Worm (Caenorhabditis elegans) whole organism, late embryonic: ENCODE data around the gene srsx-8.

Source experiments
- F13H6.1 ChIP-seq: sonication (generic microtip); optimal IDR thresholded peaks from 2 replicates; lab custom pipeline; 2016; ENCODE audit warnings: missing genetic modification characterization, missing compliant biosample characterization
- K02D7.2 ChIP-seq: sonication (generic microtip); optimal IDR thresholded peaks from 2 replicates; lab custom pipeline; 2017; ENCODE audit warnings: mild to moderate bottlenecking, missing genetic modification characterization, missing compliant biosample characterization
- ama-1 ChIP-seq: fragments of 150-350 bp; optimal IDR thresholded peaks from 2 replicates; lab custom pipeline; 2014
- ceh-14 ChIP-seq: sonication (generic microtip); optimal IDR thresholded peaks from 2 replicates; lab custom pipeline; 2016; ENCODE audit warnings: missing genotype, missing genetic modification characterization, missing compliant biosample characterization
- ceh-18 ChIP-seq: sonication (generic microtip); optimal IDR thresholded peaks from 2 replicates; lab custom pipeline; 2016; ENCODE audit warnings: missing genetic modification characterization, missing compliant biosample characterization
- ceh-19 ChIP-seq: fragments of 200-800 bp; sonication (Bioruptor generic); optimal IDR thresholded peaks from 2 replicates; lab custom pipeline; 2018; ENCODE audit warnings: mild to moderate bottlenecking, missing genetic modification characterization, missing compliant biosample characterization
- ceh-24 ChIP-seq: sonication (generic microtip); optimal IDR thresholded peaks from 2 replicates; lab custom pipeline; 2016; ENCODE audit warnings: mild to moderate bottlenecking, missing genetic modification characterization, missing compliant biosample characterization
- ceh-48 ChIP-seq: sonication (generic microtip); optimal IDR thresholded peaks from 2 replicates; lab custom pipeline; 2016; ENCODE audit warnings: missing genetic modification characterization, inconsistent platforms, missing compliant biosample characterization
- ceh-9 ChIP-seq: sonication (generic microtip); optimal IDR thresholded peaks from 2 replicates; lab custom pipeline; 2016; ENCODE audit warnings: mild to moderate bottlenecking, missing genetic modification characterization, inconsistent platforms, missing compliant biosample characterization
- che-1 ChIP-seq: sonication (generic microtip); optimal IDR thresholded peaks from 2 replicates; lab custom pipeline; 2016; ENCODE audit warnings: mild to moderate bottlenecking, missing genetic modification characterization, missing compliant biosample characterization
- dve-1 ChIP-seq: sonication (generic microtip); optimal IDR thresholded peaks from 2 replicates; lab custom pipeline; 2017; ENCODE audit warnings: antibody characterized with exemption, mild to moderate bottlenecking, missing genetic modification characterization, missing compliant biosample characterization
- elt-2 ChIP-seq: sonication (generic microtip); optimal IDR thresholded peaks from 2 replicates; lab custom pipeline; 2016; ENCODE audit warnings: missing genetic modification reagents, missing genetic modification characterization, missing compliant biosample characterization
- elt-4 ChIP-seq: sonication (generic microtip); optimal IDR thresholded peaks from 2 replicates; lab custom pipeline; 2016; ENCODE audit warnings: missing genetic modification characterization, missing compliant biosample characterization
- fax-1 ChIP-seq: sonication (generic microtip); optimal IDR thresholded peaks from 2 replicates; lab custom pipeline; 2016; ENCODE audit warnings: missing genotype, missing genetic modification characterization, missing compliant biosample characterization
- fkh-6 ChIP-seq: sonication (generic microtip); optimal IDR thresholded peaks from 2 replicates; lab custom pipeline; 2016; ENCODE audit warnings: missing genetic modification characterization, missing compliant biosample characterization
- gmeb-2 ChIP-seq: sonication (generic microtip); optimal IDR thresholded peaks from 2 replicates; lab custom pipeline; 2016; ENCODE audit warnings: missing genetic modification characterization, inconsistent platforms, missing compliant biosample characterization
- hlh-13 ChIP-seq: fragments of 200-800 bp; sonication (Bioruptor generic); optimal IDR thresholded peaks from 2 replicates; lab custom pipeline; 2018; ENCODE audit warnings: mild to moderate bottlenecking, missing genetic modification characterization, missing compliant biosample characterization
- hlh-30 ChIP-seq: sonication (generic microtip); optimal IDR thresholded peaks from 2 replicates; lab custom pipeline; 2017; ENCODE audit warnings: antibody characterized with exemption, missing genetic modification characterization, missing compliant biosample characterization; ENCODE audit not compliant: insufficient read depth
- hlh-8 ChIP-seq: sonication (generic microtip); optimal IDR thresholded peaks from 2 replicates; lab custom pipeline; 2016; ENCODE audit warnings: missing genotype, missing genetic modification characterization, missing compliant biosample characterization
- lim-6 ChIP-seq: sonication (generic microtip); optimal IDR thresholded peaks from 2 replicates; lab custom pipeline; 2016; ENCODE audit warnings: missing genetic modification characterization, missing compliant biosample characterization
- lin-11 ChIP-seq: fragments of 200-800 bp; sonication (Bioruptor generic); optimal IDR thresholded peaks from 2 replicates; lab custom pipeline; 2018; ENCODE audit warnings: mild to moderate bottlenecking, missing genetic modification characterization, missing compliant biosample characterization
- madf-2 ChIP-seq: sonication (generic microtip); optimal IDR thresholded peaks from 2 replicates; lab custom pipeline; 2017; ENCODE audit warnings: missing genetic modification characterization, missing compliant biosample characterization
- mec-3 ChIP-seq: sonication (generic microtip); optimal IDR thresholded peaks from 2 replicates; lab custom pipeline; 2016; ENCODE audit warnings: borderline replicate concordance, missing genetic modification characterization, missing compliant biosample characterization
- nfya-1 ChIP-seq: sonication (generic microtip); optimal IDR thresholded peaks from 2 replicates; lab custom pipeline; 2017; ENCODE audit warnings: missing genetic modification characterization, mild to moderate bottlenecking, missing compliant biosample characterization, antibody characterized with exemption, moderate library complexity
- pax-1 ChIP-seq: fragments of 150-350 bp; optimal IDR thresholded peaks from 2 replicates; lab custom pipeline; 2014; ENCODE audit warnings: missing biosample characterization, missing genetic modification characterization
- ref-2 ChIP-seq: sonication (generic microtip); optimal IDR thresholded peaks from 2 replicates; lab custom pipeline; 2016; ENCODE audit warnings: missing genetic modification characterization, missing compliant biosample characterization
- sox-4 ChIP-seq: sonication (generic microtip); optimal IDR thresholded peaks from 2 replicates; lab custom pipeline; 2017; ENCODE audit warnings: mild to moderate bottlenecking, missing genetic modification characterization, inconsistent platforms, missing compliant biosample characterization
- syd-9 ChIP-seq: sonication (generic microtip); optimal IDR thresholded peaks from 2 replicates; lab custom pipeline; 2016; ENCODE audit warnings: mild to moderate bottlenecking, missing genetic modification characterization, moderate library complexity, missing compliant biosample characterization
- tbx-7 ChIP-seq: sonication (generic microtip); optimal IDR thresholded peaks from 2 replicates; lab custom pipeline; 2016; ENCODE audit warnings: missing genotype, missing genetic modification characterization, missing compliant biosample characterization
- ttx-3 ChIP-seq: sonication (generic microtip); optimal IDR thresholded peaks from 2 replicates; lab custom pipeline; 2016; ENCODE audit warnings: missing genetic modification reagents, missing genetic modification characterization, missing compliant biosample characterization
- unc-3 ChIP-seq, 2 experiments: fragments of 200-800 bp in 1 of 2; sonication (Bioruptor generic) in 1 of 2; sonication (generic microtip) in 1 of 2; conservative IDR thresholded peaks in 1 of 2; optimal IDR thresholded peaks in 1 of 2; 2 replicates each; pipeline versions ENCODE4 v1.3.6 to Lab custom; 2016 to 2022; ENCODE audit warnings: missing compliant biosample characterization in 2 of 2, missing genetic modification characterization in 2 of 2, missing genetic modification reagents in 1 of 2
- unc-42 ChIP-seq: sonication (generic microtip); optimal IDR thresholded peaks from 2 replicates; lab custom pipeline; 2016; ENCODE audit warnings: missing genotype, missing genetic modification characterization, missing compliant biosample characterization
- unc-55 ChIP-seq: sonication (generic microtip); optimal IDR thresholded peaks from 2 replicates; lab custom pipeline; 2017; ENCODE audit warnings: missing biosample characterization, missing genetic modification reagents, missing genetic modification characterization
- unc-86 ChIP-seq: sonication (generic microtip); optimal IDR thresholded peaks from 2 replicates; lab custom pipeline; 2016; ENCODE audit warnings: missing genetic modification characterization, missing compliant biosample characterization

The srsx-8 gene

DNA sequence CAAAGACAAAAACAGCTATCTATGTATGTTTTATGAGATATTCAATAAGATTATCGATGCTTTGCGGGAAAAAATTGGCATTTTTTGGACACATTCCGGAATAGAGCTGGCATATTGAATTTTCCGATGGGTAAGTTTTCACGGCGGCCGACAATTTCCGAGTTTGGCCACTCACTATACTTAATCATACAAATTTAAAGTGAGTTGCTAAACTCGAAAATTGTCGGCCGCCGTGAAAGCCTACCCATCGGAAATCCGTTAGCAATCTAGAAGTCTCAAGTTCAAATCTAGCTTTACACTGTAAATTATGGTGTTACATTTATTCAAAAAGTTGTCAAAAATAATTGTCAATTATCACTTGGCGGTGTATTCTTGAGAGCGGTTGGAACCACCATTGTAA lies 2.2 kb downstream of the srsx-8 start:
- TF ChIP-seq hlh-13 (GFP tag; lab: Kevin White, UChicago) (no peak), hlh-30 (tag; lab: Kevin White, UChicago) (no peak), elt-4 (tag; lab: Kevin White, UChicago) (no peak), ama-1 (no peak), ceh-48 (tag; lab: Kevin White, UChicago) (no peak), ttx-3 (tag; lab: Kevin White, UChicago) (no peak), K02D7.2 (tag; lab: Kevin White, UChicago) (no peak)

DNA sequence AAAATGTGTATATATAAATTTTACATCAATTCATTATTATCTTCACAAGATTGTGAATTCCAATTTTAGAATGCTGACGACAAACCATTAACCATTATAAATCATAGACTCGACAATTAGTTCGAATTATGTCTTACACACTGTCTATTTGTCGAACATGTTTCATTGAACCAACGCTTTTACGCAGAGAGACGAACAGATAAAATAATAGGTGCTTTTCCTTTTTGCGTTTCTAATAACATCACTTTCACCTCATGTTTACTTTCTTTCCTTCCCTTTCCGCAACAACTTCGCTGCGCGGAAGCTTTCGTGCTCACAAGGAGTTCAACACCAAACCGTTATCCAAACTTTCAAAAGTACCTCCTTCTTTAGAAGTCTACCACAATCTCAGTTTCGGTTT lies 5.1 kb downstream of the srsx-8 start, which contains the start of gene F52F10.2:
F52F10.2 (plus strand) TSS at position 301 of the 400 bp plus-strand sequence.
- no peak for TF ChIP-seq ceh-24 (tag; lab: Kevin White, UChicago)
- TF ChIP-seq gmeb-2 (tag; lab: Kevin White, UChicago), result no peak
- no peak for TF ChIP-seq mec-3 (tag; lab: Kevin White, UChicago)
- no peak for TF ChIP-seq nfya-1 (tag; lab: Kevin White, UChicago)
- no peak for TF ChIP-seq pax-1
- no peak for TF ChIP-seq tbx-7 (tag; lab: Kevin White, UChicago)
- TF ChIP-seq ref-2 (tag; lab: Kevin White, UChicago), result no peak
- no peak for TF ChIP-seq ceh-14
- TF ChIP-seq hlh-8 (tag; lab: Kevin White, UChicago), result no peak
- no peak for TF ChIP-seq ceh-9 (tag; lab: Kevin White, UChicago)
- TF ChIP-seq madf-2 (tag; lab: Kevin White, UChicago), result no peak
- TF ChIP-seq lim-6 (tag; lab: Kevin White, UChicago), result no peak
- TF ChIP-seq F13H6.1, result no peak
- TF ChIP-seq, all 69 proteins: peak for 0

DNA sequence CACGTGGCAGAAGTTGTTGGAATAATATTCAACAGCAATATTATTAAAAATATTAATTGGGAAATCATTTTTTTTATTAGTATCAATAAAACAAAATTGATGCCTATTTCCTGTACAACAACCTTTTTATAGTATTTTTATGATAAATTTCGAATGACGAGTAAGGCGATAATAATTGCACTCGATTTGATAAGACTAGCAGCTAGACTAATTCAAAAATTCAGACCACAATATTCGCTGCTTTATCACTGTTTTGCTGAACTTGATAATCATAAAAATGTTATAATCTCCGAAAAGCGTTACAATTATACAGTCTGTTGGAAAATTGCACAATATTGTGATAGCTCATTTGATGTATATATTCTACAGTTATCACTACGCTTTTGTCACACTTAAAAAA lies 7.2 kb downstream of the srsx-8 start, which contains the start of gene oac-32:
oac-32 (minus strand) TSS at position 90 of the 400 bp plus-strand sequence.
- TF ChIP-seq elt-2 (tag; lab: Kevin White, UChicago) (peak; percentile 25), unc-42 (tag; lab: Kevin White, UChicago) (no peak), fax-1 (tag; lab: Kevin White, UChicago) (no peak), sox-4 (tag; lab: Kevin White, UChicago) (no peak), ceh-18 (tag; lab: Kevin White, UChicago) (no peak), mec-3 (tag; lab: Kevin White, UChicago) (no peak), elt-4 (tag; lab: Kevin White, UChicago) (no peak)
- TF ChIP-seq, all 69 proteins: peak for 1

DNA sequence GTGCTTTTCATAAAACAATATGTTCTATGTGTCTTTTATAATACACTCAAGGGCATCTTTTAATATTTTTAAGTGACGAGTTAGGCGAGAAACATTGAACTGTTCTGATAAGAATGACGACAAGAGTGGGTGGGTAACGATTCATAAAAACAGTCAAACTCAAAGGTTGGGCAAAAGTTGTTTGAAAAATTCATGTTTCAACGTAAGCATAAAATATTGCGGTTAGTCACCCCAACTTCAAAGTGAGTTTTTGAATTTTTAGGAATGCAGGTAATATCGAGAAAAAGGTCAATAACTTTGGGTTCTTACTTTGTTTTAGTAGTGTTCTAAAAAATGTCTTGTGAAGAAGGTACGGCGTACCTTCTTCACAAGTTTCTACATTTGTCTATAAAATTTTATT lies 11.1 kb downstream of the srsx-8 start, which contains the start of gene oac-31:
oac-31 (minus strand) TSS at position 101 of the 400 bp plus-strand sequence.
- TF ChIP-seq unc-3 (GFP tag; conservative IDR thresholded peaks at IDR 0.05; lab: Robert Waterston, UW), result no peak
- no peak for TF ChIP-seq unc-3 (tag; optimal IDR thresholded peaks at IDR 0.05; lab: Kevin White, UChicago)
- no peak for TF ChIP-seq ceh-19 (GFP tag; lab: Kevin White, UChicago)
- no peak for TF ChIP-seq hlh-13 (GFP tag; lab: Kevin White, UChicago)
- TF ChIP-seq ceh-14, result no peak
- no peak for TF ChIP-seq nfya-1 (tag; lab: Kevin White, UChicago)
- TF ChIP-seq dve-1 (tag; lab: Kevin White, UChicago), result no peak
- no peak for TF ChIP-seq elt-4 (tag; lab: Kevin White, UChicago)
- no peak for TF ChIP-seq gmeb-2 (tag; lab: Kevin White, UChicago)
- no peak for TF ChIP-seq ama-1
- TF ChIP-seq unc-55, result no peak
- TF ChIP-seq elt-2 (tag; lab: Kevin White, UChicago), result no peak
- TF ChIP-seq syd-9, result no peak
- no peak for TF ChIP-seq fkh-6 (tag; lab: Kevin White, UChicago)
- no peak for TF ChIP-seq lim-6 (tag; lab: Kevin White, UChicago)
- TF ChIP-seq unc-42 (tag; lab: Kevin White, UChicago), result no peak

DNA sequence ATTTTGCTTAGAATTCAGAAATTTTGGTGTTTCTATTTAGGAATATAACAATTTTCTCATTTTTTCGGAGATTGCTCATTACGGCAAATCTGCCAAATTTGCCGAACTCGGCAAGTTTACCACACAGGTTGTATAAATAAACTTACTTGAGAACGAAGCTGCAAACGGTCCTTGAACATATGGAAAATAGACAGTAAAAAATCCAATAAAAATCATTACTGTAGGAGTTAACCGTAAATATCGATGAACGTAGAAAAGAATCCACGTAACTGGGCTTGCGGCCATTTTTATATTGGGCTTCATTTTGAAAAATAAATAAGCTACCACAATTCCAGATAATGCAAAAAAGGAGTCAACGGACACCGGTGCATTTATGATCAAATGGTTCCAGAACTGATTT lies 12.7 kb downstream of the srsx-8 start:
- TF ChIP-seq lin-11 (no peak), che-1 (tag; lab: Kevin White, UChicago) (no peak), unc-86 (tag; lab: Kevin White, UChicago) (no peak)
